Fruit fly (Drosophila melanogaster) whole organism, prepupa: ENCODE data around the gene nAChRbeta3.

Experiments
- CG11294 ChIP-seq: fragments of 200-800 bp; sonication (Bioruptor generic); IDR thresholded peaks from 2 replicates; pipeline ENCODE4 v1.3.6; 2022; ENCODE audit warnings: missing biosample characterization, missing genetic modification characterization
- CG11762 ChIP-seq: fragments of 200-800 bp; sonication (Bioruptor generic); optimal IDR thresholded peaks from 3 replicates; lab custom pipeline; 2016; ENCODE audit warnings: missing biosample characterization, missing genetic modification characterization; ENCODE audit not compliant: insufficient read depth
- CG11902 ChIP-seq: fragments of 200-800 bp; sonication (Bioruptor generic); optimal IDR thresholded peaks from 3 replicates; lab custom pipeline; 2016; ENCODE audit warnings: missing biosample characterization, missing genetic modification characterization
- CG15336 ChIP-seq: fragments of 200-800 bp; sonication (Bioruptor generic); IDR thresholded peaks from 2 replicates; pipeline ENCODE4 v1.3.6; 2022; ENCODE audit warnings: missing biosample characterization, missing genetic modification characterization
- CG1621 ChIP-seq: fragments of 200-800 bp; sonication (Bioruptor generic); optimal IDR thresholded peaks from 3 replicates; lab custom pipeline; 2018; ENCODE audit warnings: missing biosample characterization, mild to moderate bottlenecking, missing genetic modification characterization
- CG16779 ChIP-seq: fragments of 200-800 bp; sonication (Bioruptor generic); optimal IDR thresholded peaks from 3 replicates; lab custom pipeline; 2017; ENCODE audit warnings: missing biosample characterization, mild to moderate bottlenecking, missing genetic modification characterization
- CG3032 ChIP-seq: fragments of 200-800 bp; optimal IDR thresholded peaks from 2 replicates; lab custom pipeline; 2019; ENCODE audit warnings: missing biosample characterization, mild to moderate bottlenecking, missing genetic modification characterization, moderate library complexity
- CG31627 ChIP-seq: fragments of 200-800 bp; sonication (Bioruptor generic); optimal IDR thresholded peaks from 3 replicates; lab custom pipeline; 2016; ENCODE audit warnings: missing biosample characterization, missing genetic modification characterization
- CG32006 ChIP-seq: fragments of 200-800 bp; sonication (Bioruptor generic); optimal IDR thresholded peaks from 3 replicates; lab custom pipeline; 2017; ENCODE audit warnings: missing biosample characterization, mild to moderate bottlenecking, missing genetic modification characterization
- CG34406 ChIP-seq: fragments of 200-800 bp; sonication (Bioruptor generic); optimal IDR thresholded peaks from 3 replicates; lab custom pipeline; 2016; ENCODE audit warnings: missing biosample characterization, missing genetic modification characterization
- CG6854 ChIP-seq: fragments of 200-800 bp; sonication (Bioruptor generic); optimal IDR thresholded peaks from 2 replicates; lab custom pipeline; 2017; ENCODE audit warnings: missing biosample characterization, mild to moderate bottlenecking, missing genetic modification characterization
- CG8119 ChIP-seq: fragments of 200-800 bp; sonication (Bioruptor generic); IDR thresholded peaks from 3 replicates; pipeline ENCODE4 v1.3.6; 2022; ENCODE audit warnings: missing biosample characterization, missing genetic modification characterization
- CG8632 ChIP-seq: fragments of 200-800 bp; sonication (Bioruptor generic); optimal IDR thresholded peaks from 3 replicates; lab custom pipeline; 2016; ENCODE audit warnings: missing biosample characterization, missing genetic modification characterization
- Eip75B ChIP-seq: fragments of 200-800 bp; sonication (Bioruptor generic); optimal IDR thresholded peaks from 3 replicates; lab custom pipeline; 2016; ENCODE audit warnings: missing biosample characterization, missing genetic modification characterization
- Eip78C ChIP-seq: fragments of 200-800 bp; sonication (Bioruptor generic); peaks from one replicate; lab custom pipeline; 2016; ENCODE audit warnings: missing biosample characterization, missing genetic modification characterization
- Eip93F ChIP-seq: fragments of 200-800 bp; sonication (Bioruptor generic); optimal IDR thresholded peaks from 2 replicates; lab custom pipeline; 2016; ENCODE audit warnings: missing biosample characterization, mild to moderate bottlenecking, missing genetic modification characterization
- Ets96B ChIP-seq: fragments of 200-800 bp; optimal IDR thresholded peaks from 2 replicates; lab custom pipeline; 2019; ENCODE audit warnings: missing biosample characterization, mild to moderate bottlenecking, missing genetic modification characterization, moderate library complexity
- Gug ChIP-seq: fragments of 200-800 bp; sonication (Bioruptor generic); IDR thresholded peaks from 2 replicates; pipeline ENCODE4 v1.3.6; 2022; ENCODE audit warnings: missing biosample characterization, missing genetic modification characterization
- Hr38 ChIP-seq: sonication (Bioruptor generic); optimal IDR thresholded peaks from 2 replicates; lab custom pipeline; 2016; ENCODE audit warnings: missing biosample characterization, missing genetic modification characterization
- Hr4 ChIP-seq: fragments of 200-800 bp; sonication (Bioruptor generic); optimal IDR thresholded peaks from 3 replicates; lab custom pipeline; 2016; ENCODE audit warnings: missing biosample characterization, missing genetic modification characterization
- OdsH ChIP-seq: fragments of 200-800 bp; sonication (Bioruptor generic); optimal IDR thresholded peaks from 3 replicates; lab custom pipeline; 2016; ENCODE audit warnings: missing biosample characterization, missing genetic modification characterization
- Smox ChIP-seq: fragments of 200-800 bp; sonication (Bioruptor generic); optimal IDR thresholded peaks from 3 replicates; lab custom pipeline; 2016; ENCODE audit warnings: missing biosample characterization, missing genetic modification characterization
- Sox102F ChIP-seq: fragments of 200-800 bp; sonication (Bioruptor generic); optimal IDR thresholded peaks from 2 replicates; lab custom pipeline; 2016; ENCODE audit warnings: missing biosample characterization, mild to moderate bottlenecking, missing genetic modification characterization
- achi ChIP-seq: fragments of 200-800 bp; sonication (Bioruptor generic); optimal IDR thresholded peaks from 3 replicates; lab custom pipeline; 2016; ENCODE audit warnings: missing biosample characterization, missing genetic modification characterization
- acj6 ChIP-seq: fragments of 200-800 bp; sonication (Bioruptor generic); optimal IDR thresholded peaks from 3 replicates; lab custom pipeline; 2016; ENCODE audit warnings: missing biosample characterization, missing genetic modification characterization
- cyc ChIP-seq: fragments of 200-800 bp; sonication (Bioruptor generic); optimal IDR thresholded peaks from 3 replicates; lab custom pipeline; 2016; ENCODE audit warnings: missing biosample characterization, missing genetic modification characterization
- dac ChIP-seq: fragments of 200-800 bp; sonication (Bioruptor generic); optimal IDR thresholded peaks from 2 replicates; lab custom pipeline; 2017; ENCODE audit warnings: missing biosample characterization, mild to moderate bottlenecking, missing genetic modification characterization
- dsx ChIP-seq: fragments of 200-800 bp; optimal IDR thresholded peaks from 3 replicates; lab custom pipeline; 2019; ENCODE audit warnings: missing biosample characterization, mild to moderate bottlenecking, missing genetic modification characterization, moderate library complexity; ENCODE audit not compliant: poor library complexity, severe bottlenecking
- eg ChIP-seq: fragments of 200-800 bp; sonication (Bioruptor generic); IDR thresholded peaks from 3 replicates; pipeline ENCODE4 v1.3.6; 2022; ENCODE audit warnings: missing biosample characterization, missing genetic modification characterization
- esn ChIP-seq: fragments of 200-800 bp; sonication (Bioruptor generic); optimal IDR thresholded peaks from 2 replicates; lab custom pipeline; 2016; ENCODE audit warnings: missing biosample characterization, mild to moderate bottlenecking, missing genetic modification characterization, moderate library complexity
- fkh ChIP-seq: fragments of 200-800 bp; sonication (Bioruptor generic); optimal IDR thresholded peaks from 3 replicates; lab custom pipeline; 2017; ENCODE audit warnings: missing biosample characterization, mild to moderate bottlenecking, missing genetic modification characterization, moderate library complexity
- lz ChIP-seq: fragments of 200-800 bp; sonication (Bioruptor generic); optimal IDR thresholded peaks from 3 replicates; lab custom pipeline; 2016; ENCODE audit warnings: missing biosample characterization, missing genetic modification characterization
- salr ChIP-seq, 2 experiments: fragments of 200-800 bp; sonication (Bioruptor generic); optimal IDR thresholded peaks; 3 replicates each; lab custom pipeline; 2016 to 2018; ENCODE audit warnings: missing biosample characterization in 2 of 2, missing genetic modification characterization in 2 of 2, mild to moderate bottlenecking in 1 of 2
- spab ChIP-seq: fragments of 200-800 bp; sonication (Bioruptor generic); optimal IDR thresholded peaks from 2 replicates; lab custom pipeline; 2017; ENCODE audit warnings: missing biosample characterization, mild to moderate bottlenecking, missing genetic modification characterization, missing genetic modification reagents
- ss ChIP-seq, 2 experiments: fragments of 200-800 bp; sonication (Bioruptor generic); optimal IDR thresholded peaks; 2 replicates in 1 of 2; 3 replicates in 1 of 2; lab custom pipeline; 2017 to 2018; ENCODE audit warnings: mild to moderate bottlenecking in 2 of 2, missing biosample characterization in 2 of 2, missing genetic modification characterization in 2 of 2, moderate library complexity in 1 of 2
- svp ChIP-seq: fragments of 200-800 bp; sonication (Bioruptor generic); peaks from one replicate; lab custom pipeline; 2016; ENCODE audit warnings: missing biosample characterization, missing genetic modification characterization
- topi ChIP-seq: fragments of 200-800 bp; sonication (Bioruptor generic); optimal IDR thresholded peaks from 3 replicates; lab custom pipeline; 2016; ENCODE audit warnings: missing biosample characterization, missing genetic modification characterization

The nAChRbeta3 gene

DNA sequence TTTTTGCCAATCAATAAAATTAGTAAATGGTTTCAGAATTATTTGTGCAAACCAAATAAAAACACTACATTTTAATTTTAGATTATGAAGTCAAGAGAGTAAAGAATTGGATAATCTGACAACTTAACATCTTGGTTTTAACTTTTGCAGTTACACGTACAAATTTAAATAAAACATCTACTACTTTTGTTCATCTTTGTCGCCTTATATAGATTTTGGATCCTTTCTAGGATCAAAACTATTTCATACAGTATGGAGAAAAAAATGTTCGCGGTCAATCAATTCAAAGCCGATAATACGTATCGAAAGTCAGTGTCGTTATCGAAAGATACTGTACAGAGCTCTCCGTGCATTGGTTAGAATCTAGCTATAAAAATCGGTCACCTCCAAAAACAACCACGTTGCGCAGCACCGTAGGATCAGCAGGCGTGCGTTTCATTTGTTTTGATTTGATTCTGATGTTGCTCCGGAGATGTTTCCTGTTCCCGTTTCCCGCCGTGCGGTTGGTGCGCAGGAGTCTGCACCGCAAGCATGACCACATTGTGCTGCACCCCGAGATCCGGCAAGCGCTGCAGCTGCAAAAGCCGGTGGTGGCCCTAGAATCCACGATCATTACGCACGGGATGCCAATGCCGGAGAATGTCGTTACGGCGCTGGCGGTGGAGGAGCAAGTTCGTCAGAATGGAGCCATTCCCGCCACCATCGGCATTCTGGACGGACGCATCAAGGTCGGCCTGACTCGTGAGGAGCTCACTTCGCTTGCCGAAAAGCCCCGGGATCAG is 19.0 kb downstream of the nAChRbeta3 start, which contains the start of the genes uncNacbeta and CG2794:
Gene uncNacbeta (minus strand): TSS at position 51 of the 782 bp plus-strand sequence.
Gene CG2794 (plus strand): TSS at position 395 of the 782 bp plus-strand sequence.
- TF ChIP-seq Smox (GFP tag; lab: Kevin White, UChicago) (no peak), esn (GFP tag; lab: Kevin White, UChicago) (peak; percentile 43), OdsH (GFP tag; lab: Kevin White, UChicago) (no peak), spab (GFP tag; lab: Kevin White, UChicago) (no peak), Ets96B (tag; lab: Kevin White, UChicago) (no peak), CG16779 (tag; lab: Kevin White, UChicago) (no peak), CG3032 (no peak), CG11902 (GFP tag; lab: Kevin White, UChicago) (no peak), Eip93F (GFP tag; lab: Kevin White, UChicago) (no peak), lz (GFP tag; lab: Kevin White, UChicago) (no peak), CG1621 (tag; lab: Kevin White, UChicago) (peak; percentile 92), CG11294 (GFP tag; lab: Robert Waterston, UW) (no peak)

dm6 chr2L:568030-568429 is 23.1 kb downstream of the nAChRbeta3 start, which contains the start of the genes Nle and Sf3b1:
Gene Nle (minus strand): TSS chr2L:568121.
Gene Sf3b1 (plus strand): TSS chr2L:568340.
- TF ChIP-seq CG31627 (GFP tag; lab: Kevin White, UChicago) (peak; percentile 39), CG11762 (no peak), svp (GFP tag; lab: Kevin White, UChicago) (no peak), CG11902 (GFP tag; lab: Kevin White, UChicago) (no peak), CG15336 (GFP tag; lab: Robert Waterston, UW) (no peak), CG11294 (GFP tag; lab: Robert Waterston, UW) (no peak), Hr38 (GFP tag; lab: Kevin White, UChicago) (no peak), topi (no peak), dac (GFP tag; lab: Kevin White, UChicago) (no peak), Sox102F (GFP tag; lab: Kevin White, UChicago) (no peak), eg (no peak), ss (GFP tag; optimal IDR thresholded peaks at IDR 0.05; lab: Kevin White, UChicago) (no peak), Hr4 (no peak), CG8632 (no peak), CG3032 (peak; percentile 61), lz (GFP tag; lab: Kevin White, UChicago) (no peak), achi (GFP tag; lab: Kevin White, UChicago) (no peak), salr (GFP tag; optimal IDR thresholded peaks at IDR 0.05; lab: Kevin White, UChicago) (no peak), dsx (GFP tag; lab: Kevin White, UChicago) (no peak), Eip78C (GFP tag; lab: Kevin White, UChicago) (no peak), cyc (GFP tag; lab: Kevin White, UChicago) (no peak), esn (GFP tag; lab: Kevin White, UChicago) (peak; percentile 66), acj6 (GFP tag; lab: Kevin White, UChicago) (no peak), Eip75B (GFP tag; lab: Kevin White, UChicago) (no peak), fkh (GFP tag; lab: Kevin White, UChicago) (peak; percentile 86), CG34406 (GFP tag; lab: Kevin White, UChicago) (no peak), CG8119 (GFP tag; lab: Robert Waterston, UW) (no peak), Gug (GFP tag; lab: Robert Waterston, UW) (no peak), CG32006 (GFP tag; lab: Kevin White, UChicago) (no peak), CG6854 (no peak)
